Worm (Caenorhabditis elegans) whole organism, L1 larva: ENCODE results near the gene F54E7.9.

Experiments used
- C04F5.9 ChIP-seq: sonication (generic microtip); optimal IDR thresholded peaks from 2 replicates; lab custom pipeline; 2016; ENCODE audit warnings: missing genetic modification characterization, missing compliant biosample characterization
- C16A3.4 ChIP-seq: fragments of 150-350 bp; optimal IDR thresholded peaks from 2 replicates; lab custom pipeline; 2014; ENCODE audit warnings: missing biosample characterization, missing genetic modification characterization
- F16B12.6 ChIP-seq: fragments of 150-350 bp; optimal IDR thresholded peaks from 2 replicates; lab custom pipeline; 2014; ENCODE audit warnings: missing biosample characterization, missing genetic modification characterization
- Y116A8C.19 ChIP-seq: sonication (generic microtip); optimal IDR thresholded peaks from 2 replicates; lab custom pipeline; 2016; ENCODE audit warnings: missing compliant biosample characterization, missing genetic modification characterization, borderline replicate concordance
- aha-1 ChIP-seq: fragments of 150-350 bp; optimal IDR thresholded peaks from 2 replicates; lab custom pipeline; 2014; ENCODE audit warnings: missing biosample characterization, missing genetic modification characterization
- ama-1 ChIP-seq: fragments of 150-350 bp; optimal IDR thresholded peaks from 2 replicates; lab custom pipeline; 2014
- blmp-1 ChIP-seq: fragments of 150-350 bp; optimal IDR thresholded peaks from 2 replicates; lab custom pipeline; 2014; ENCODE audit warnings: missing biosample characterization, missing genetic modification characterization
- ceh-63 ChIP-seq: fragments of 200-800 bp; sonication (Bioruptor generic); optimal IDR thresholded peaks from 2 replicates; lab custom pipeline; 2018; ENCODE audit warnings: mild to moderate bottlenecking, missing genetic modification characterization, missing compliant biosample characterization
- ceh-82 ChIP-seq, 3 experiments: fragments of 150-350 bp in 1 of 3; sonication (generic microtip) in 2 of 3; optimal IDR thresholded peaks; 2 replicates each; lab custom pipeline; 2014 to 2017; ENCODE audit warnings: missing biosample characterization in 3 of 3, missing genetic modification characterization in 3 of 3
- ces-1 ChIP-seq: fragments of 150-350 bp; optimal IDR thresholded peaks from 2 replicates; lab custom pipeline; 2014; ENCODE audit warnings: missing biosample characterization, missing genetic modification reagents, missing genetic modification characterization
- efl-1 ChIP-seq, 4 experiments: fragments of 150-350 bp; optimal IDR thresholded peaks in 3 of 4; peaks in 1 of 4; 1 replicate in 1 of 4; 2 replicates in 3 of 4; lab custom pipeline; 2014; ENCODE audit warnings: missing biosample characterization in 2 of 4, missing genetic modification characterization in 2 of 4, missing genetic modification reagents in 2 of 4
- egl-13 ChIP-seq: sonication (generic microtip); optimal IDR thresholded peaks from 2 replicates; lab custom pipeline; 2016; ENCODE audit warnings: missing genotype, missing genetic modification reagents, missing genetic modification characterization, missing compliant biosample characterization
- egl-27 ChIP-seq, 2 experiments: fragments of 150-350 bp in 1 of 2; sonication (generic microtip); optimal IDR thresholded peaks; 3 replicates each; lab custom pipeline; 2017 to 2018; ENCODE audit warnings: missing biosample characterization in 2 of 2, missing genetic modification characterization in 2 of 2, missing genetic modification reagents in 2 of 2
- elt-2 ChIP-seq: sonication (generic microtip); optimal IDR thresholded peaks from 2 replicates; lab custom pipeline; 2016; ENCODE audit warnings: missing genetic modification characterization, mild to moderate bottlenecking, inconsistent platforms, missing compliant biosample characterization, missing genetic modification reagents
- fkh-10 ChIP-seq: sonication (generic microtip); optimal IDR thresholded peaks from 2 replicates; lab custom pipeline; 2017; ENCODE audit warnings: missing biosample characterization, missing genetic modification reagents, missing genetic modification characterization
- fos-1 ChIP-seq: fragments of 150-350 bp; optimal IDR thresholded peaks from 2 replicates; lab custom pipeline; 2014; ENCODE audit warnings: missing biosample characterization, missing genetic modification characterization
- hlh-4 ChIP-seq: sonication (generic microtip); optimal IDR thresholded peaks from 2 replicates; lab custom pipeline; 2016; ENCODE audit warnings: mild to moderate bottlenecking, missing genetic modification characterization, missing compliant biosample characterization
- hpl-2 ChIP-seq: fragments of 150-350 bp; optimal IDR thresholded peaks from 2 replicates; lab custom pipeline; 2014; ENCODE audit warnings: missing biosample characterization, missing genetic modification reagents, missing genetic modification characterization
- lin-13 ChIP-seq: fragments of 150-350 bp; optimal IDR thresholded peaks from 2 replicates; lab custom pipeline; 2014; ENCODE audit warnings: missing biosample characterization, missing genetic modification reagents, missing genetic modification characterization
- lin-14 ChIP-seq: fragments of 200-800 bp; sonication (Bioruptor generic); optimal IDR thresholded peaks from 2 replicates; lab custom pipeline; 2018; ENCODE audit warnings: mild to moderate bottlenecking, missing genetic modification characterization, moderate library complexity, missing compliant biosample characterization
- lin-39 ChIP-seq: fragments of 150-350 bp; optimal IDR thresholded peaks from 2 replicates; lab custom pipeline; 2014; ENCODE audit warnings: missing biosample characterization, missing genetic modification reagents, missing genetic modification characterization
- lir-3 ChIP-seq: sonication (generic microtip); optimal IDR thresholded peaks from 2 replicates; lab custom pipeline; 2016; ENCODE audit warnings: mild to moderate bottlenecking, missing genetic modification characterization, moderate library complexity, missing compliant biosample characterization; ENCODE audit not compliant: poor library complexity
- mab-9 ChIP-seq: fragments of 200-800 bp; sonication (Bioruptor generic); IDR thresholded peaks from 2 replicates; pipeline ENCODE4 v1.3.6; 2022; ENCODE audit warnings: missing genetic modification reagents, missing genetic modification characterization, missing compliant biosample characterization
- nhr-12 ChIP-seq: sonication (generic microtip); optimal IDR thresholded peaks from 2 replicates; lab custom pipeline; 2017; ENCODE audit warnings: missing biosample characterization, missing genetic modification characterization
- nhr-20 ChIP-seq: sonication (generic microtip); optimal IDR thresholded peaks from 2 replicates; lab custom pipeline; 2016; ENCODE audit warnings: mild to moderate bottlenecking, missing genetic modification characterization, missing compliant biosample characterization
- nhr-237 ChIP-seq: fragments of 150-350 bp; optimal IDR thresholded peaks from 2 replicates; lab custom pipeline; 2014; ENCODE audit warnings: missing biosample characterization, missing genetic modification characterization
- nhr-28 ChIP-seq: fragments of 150-350 bp; optimal IDR thresholded peaks from 2 replicates; lab custom pipeline; 2014; ENCODE audit warnings: missing biosample characterization, missing genetic modification characterization
- nhr-47 ChIP-seq: sonication (generic microtip); optimal IDR thresholded peaks from 2 replicates; lab custom pipeline; 2016; ENCODE audit warnings: mild to moderate bottlenecking, missing genetic modification characterization, moderate library complexity, missing compliant biosample characterization
- nhr-71 ChIP-seq: sonication (generic microtip); optimal IDR thresholded peaks from 2 replicates; lab custom pipeline; 2016; ENCODE audit warnings: mild to moderate bottlenecking, missing genetic modification characterization, moderate library complexity, missing compliant biosample characterization
- nhr-77 ChIP-seq: fragments of 150-350 bp; optimal IDR thresholded peaks from 2 replicates; lab custom pipeline; 2014; ENCODE audit warnings: missing biosample characterization, missing genetic modification characterization
- nhr-84 ChIP-seq: sonication (generic microtip); optimal IDR thresholded peaks from 2 replicates; lab custom pipeline; 2017; ENCODE audit warnings: missing biosample characterization, missing genetic modification characterization
- nhr-85 ChIP-seq: sonication (generic microtip); peaks from one replicate; lab custom pipeline; 2016; ENCODE audit warnings: missing genetic modification characterization, inconsistent platforms, missing compliant biosample characterization
- rnt-1 ChIP-seq: sonication (generic microtip); optimal IDR thresholded peaks from 2 replicates; lab custom pipeline; 2016; ENCODE audit warnings: mild to moderate bottlenecking, missing genetic modification characterization, moderate library complexity, missing compliant biosample characterization
- skn-1 ChIP-seq: fragments of 150-350 bp; optimal IDR thresholded peaks from 2 replicates; lab custom pipeline; 2014; ENCODE audit warnings: missing biosample characterization, missing genetic modification characterization
- snpc-4 ChIP-seq: fragments of 150-350 bp; optimal IDR thresholded peaks from 2 replicates; lab custom pipeline; 2014; ENCODE audit warnings: missing biosample characterization, missing genetic modification characterization
- sox-4 ChIP-seq: sonication (generic microtip); optimal IDR thresholded peaks from 2 replicates; lab custom pipeline; 2016; ENCODE audit warnings: missing genetic modification characterization, missing compliant biosample characterization
- sptf-1 ChIP-seq: fragments of 150-350 bp; optimal IDR thresholded peaks from 2 replicates; lab custom pipeline; 2014; ENCODE audit warnings: missing biosample characterization, missing genetic modification characterization
- sup-37 ChIP-seq: fragments of 200-800 bp; sonication (Bioruptor generic); optimal IDR thresholded peaks from 2 replicates; lab custom pipeline; 2018; ENCODE audit warnings: mild to moderate bottlenecking, missing genetic modification characterization, missing compliant biosample characterization
- swsn-7 ChIP-seq: sonication (generic microtip); optimal IDR thresholded peaks from 2 replicates; lab custom pipeline; 2016; ENCODE audit warnings: missing genetic modification characterization, missing compliant biosample characterization
- tbx-2 ChIP-seq: sonication (generic microtip); optimal IDR thresholded peaks from 2 replicates; lab custom pipeline; 2016; ENCODE audit warnings: missing genetic modification characterization, missing compliant biosample characterization
- tlp-1 ChIP-seq: fragments of 150-350 bp; optimal IDR thresholded peaks from 2 replicates; lab custom pipeline; 2014; ENCODE audit warnings: missing biosample characterization, missing genetic modification characterization
- unc-30 ChIP-seq: sonication (generic microtip); optimal IDR thresholded peaks from 2 replicates; lab custom pipeline; 2017; ENCODE audit warnings: missing biosample characterization, missing genetic modification characterization
- unc-86 ChIP-seq: sonication (generic microtip); optimal IDR thresholded peaks from 2 replicates; lab custom pipeline; 2016; ENCODE audit warnings: missing genetic modification characterization, missing compliant biosample characterization
- unc-98 ChIP-seq: fragments of 200-800 bp; sonication (Bioruptor generic); IDR thresholded peaks from 2 replicates; pipeline ENCODE4 v1.3.6; 2022; ENCODE audit warnings: missing genetic modification characterization, missing compliant biosample characterization
- xbp-1 ChIP-seq: sonication (generic microtip); optimal IDR thresholded peaks from 2 replicates; lab custom pipeline; 2016; ENCODE audit warnings: missing genetic modification characterization, missing compliant biosample characterization
- zip-4 ChIP-seq: fragments of 200-800 bp; sonication (Bioruptor generic); optimal IDR thresholded peaks from 2 replicates; lab custom pipeline; 2018; ENCODE audit warnings: mild to moderate bottlenecking, missing genetic modification characterization, moderate library complexity, missing compliant biosample characterization
- ztf-11 ChIP-seq, 2 experiments: sonication (generic microtip); optimal IDR thresholded peaks; 2 replicates each; lab custom pipeline; 2016 to 2017; ENCODE audit warnings: missing genetic modification characterization in 2 of 2, missing biosample characterization in 1 of 2, missing compliant biosample characterization in 1 of 2

F54E7.9 gene

DNA sequence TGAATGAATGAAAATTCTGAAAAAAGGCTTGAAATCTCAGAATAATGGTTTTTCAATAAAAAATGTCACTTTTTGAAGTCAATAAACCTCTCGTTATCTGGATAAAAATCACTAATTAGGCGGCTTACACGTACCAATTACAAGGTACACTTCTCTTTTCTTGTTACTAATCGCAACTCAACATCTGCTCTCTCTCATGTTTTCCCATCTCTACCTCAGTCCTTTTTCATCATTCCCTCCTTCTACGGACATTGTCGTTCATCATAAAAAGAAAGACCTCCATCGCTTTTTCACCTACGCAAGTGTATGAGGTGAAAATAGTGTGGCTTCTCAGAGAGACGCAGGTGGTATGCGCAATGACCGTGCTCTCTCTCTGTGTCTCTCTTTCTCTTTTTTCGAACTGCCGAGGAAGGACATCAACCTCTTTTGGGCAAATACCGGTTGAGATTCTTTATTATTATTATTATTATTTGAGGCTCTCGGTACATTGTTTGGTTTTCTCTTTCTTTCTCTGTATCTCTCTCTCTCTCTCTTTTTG lies 9.7 kb downstream of the F54E7.9 start (continued):
- TF ChIP-seq nhr-47 (tag; lab: Kevin White, UChicago) (no peak), mab-9 (no peak), fkh-10 (no peak), unc-86 (tag; lab: Kevin White, UChicago) (no peak), unc-98 (GFP tag; lab: Robert Waterston, UW) (no peak), nhr-237 (tag; lab: Kevin White, UChicago) (no peak), egl-27 (tag; optimal IDR thresholded peaks at IDR 0.05; lab: Kevin White, UChicago) (no peak), ceh-82 (tag; optimal IDR thresholded peaks at IDR 0.05; lab: Kevin White, UChicago) (peak in 2 of 3 experiments; percentile 12 to 15), lir-3 (tag; lab: Kevin White, UChicago) (no peak), C04F5.9 (no peak), ceh-63 (GFP tag; lab: Kevin White, UChicago) (no peak), ces-1 (GFP tag; lab: Kevin White, UChicago) (no peak), C16A3.4 (tag; lab: Kevin White, UChicago) (no peak), nhr-85 (peak; percentile 86), elt-2 (tag; lab: Kevin White, UChicago) (no peak), F16B12.6 (no peak), sup-37 (GFP tag; lab: Kevin White, UChicago) (no peak), nhr-84 (tag; lab: Kevin White, UChicago) (no peak), ztf-11 (tag; optimal IDR thresholded peaks at IDR 0.05; lab: Kevin White, UChicago) (no peak), nhr-12 (tag; lab: Kevin White, UChicago) (no peak), egl-13 (tag; lab: Kevin White, UChicago) (no peak), rnt-1 (tag; lab: Kevin White, UChicago) (no peak), sox-4 (tag; lab: Kevin White, UChicago) (no peak), lin-13 (GFP tag; lab: Kevin White, UChicago) (no peak), hlh-4 (tag; lab: Kevin White, UChicago) (no peak), nhr-77 (tag; lab: Kevin White, UChicago) (no peak), unc-30 (tag; lab: Kevin White, UChicago) (no peak), lin-14 (GFP tag; lab: Kevin White, UChicago) (peak; percentile 86), tlp-1 (tag; lab: Kevin White, UChicago) (no peak), hpl-2 (no peak), ama-1 (lab: Kevin White, UChicago) (no peak), blmp-1 (tag; lab: Kevin White, UChicago) (peak; percentile 57), fos-1 (tag; lab: Kevin White, UChicago) (no peak), nhr-20 (tag; lab: Kevin White, UChicago) (peak; percentile 29), snpc-4 (tag; lab: Kevin White, UChicago) (no peak), lin-39 (tag; lab: Kevin White, UChicago) (no peak), xbp-1 (tag; lab: Kevin White, UChicago) (peak; percentile 15), Y116A8C.19 (tag; lab: Kevin White, UChicago) (no peak), skn-1 (tag; lab: Kevin White, UChicago) (no peak), swsn-7 (tag; lab: Kevin White, UChicago) (peak; percentile 32), sptf-1 (tag; lab: Kevin White, UChicago) (no peak), tbx-2 (tag; lab: Kevin White, UChicago) (no peak), zip-4 (GFP tag; lab: Kevin White, UChicago) (no peak), nhr-71 (tag; lab: Kevin White, UChicago) (peak; percentile 41), nhr-28 (tag; lab: Kevin White, UChicago) (no peak), efl-1 (optimal IDR thresholded peaks at IDR 0.05; lab: Kevin White, UChicago) (peak; percentile 38 to 44), efl-1 (GFP tag; optimal IDR thresholded peaks at IDR 0.05 in 1 of 2; lab: Kevin White, UChicago) (peak in 1 of 2 experiments; percentile 71), aha-1 (tag; lab: Kevin White, UChicago) (no peak)
